Worm (Caenorhabditis elegans): ENCODE results near the gene C31A11.13.
A peak's percentile ranks its signal among the peaks of the same experiment; 100 is the strongest.

C31A11.13 gene

DNA sequence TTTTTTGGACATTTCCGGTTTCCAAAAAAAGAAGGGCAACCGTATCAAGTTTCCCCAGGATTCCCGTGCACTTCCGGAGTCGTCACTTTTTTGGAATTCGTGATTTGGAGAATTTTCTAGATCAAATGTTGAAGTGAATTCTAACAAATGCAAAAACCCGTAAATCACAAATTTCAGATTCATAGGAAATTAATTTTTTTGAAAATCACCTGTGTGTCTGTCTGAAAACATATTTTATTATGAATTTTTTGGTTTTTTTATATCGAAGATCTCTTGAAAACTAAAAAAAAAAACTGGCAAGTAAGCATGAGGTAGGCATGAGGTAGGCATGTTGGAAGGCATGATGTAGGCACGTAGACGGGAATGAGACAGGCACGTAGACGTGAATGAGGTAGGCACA is 47.7 kb upstream of the C31A11.13 start:
- TF ChIP-seq aly-2 (tag; optimal IDR thresholded peaks at IDR 0.05) (no peak), zag-1 (tag; optimal IDR thresholded peaks at IDR 0.05) (no peak), nhr-23 (tag; optimal IDR thresholded peaks at IDR 0.05) (no peak), mml-1 (tag; optimal IDR thresholded peaks at IDR 0.05) (no peak), R02D3.7 (tag; optimal IDR thresholded peaks at IDR 0.05) (no peak), sea-2 (GFP tag; optimal IDR thresholded peaks at IDR 0.05) (no peak), nhr-12 (tag; optimal IDR thresholded peaks at IDR 0.05) (no peak)

DNA sequence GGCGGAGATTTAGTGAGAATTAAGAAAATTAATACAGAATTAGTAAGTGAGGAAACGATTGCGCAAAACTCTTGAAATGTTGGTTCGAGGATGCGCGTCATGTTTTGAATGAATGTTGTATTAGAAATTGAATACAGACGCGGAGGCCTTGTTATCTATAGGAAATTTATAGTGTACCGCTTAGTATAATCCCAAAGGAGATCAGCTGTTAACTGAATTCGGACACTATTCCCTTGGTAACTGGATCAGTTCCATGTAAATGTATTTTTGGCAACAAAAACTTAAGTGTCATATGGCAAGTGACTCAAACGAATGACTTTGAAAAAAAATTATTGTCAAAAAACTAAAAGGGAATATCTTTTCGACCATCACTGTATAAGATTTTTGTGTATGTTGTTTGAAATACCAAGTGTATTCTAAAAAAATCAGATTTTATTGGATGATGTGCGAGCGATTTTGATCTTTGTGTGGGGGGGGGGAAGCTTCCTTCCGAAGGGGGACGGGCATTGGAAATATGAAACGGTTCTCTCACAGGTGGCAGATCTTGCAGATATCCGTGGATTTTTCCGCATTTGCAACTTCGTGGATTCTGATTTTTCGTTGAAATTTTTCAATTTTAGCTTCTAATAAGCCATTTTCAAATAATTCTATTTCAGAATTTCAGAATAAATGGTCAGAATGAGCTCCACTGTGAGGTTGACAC is 44.2 kb upstream of the C31A11.13 start, which contains the start of the genes W08G11.5 and W08G11.1:
W08G11.5 (minus strand) TSS at position 101 of the 703 bp plus-strand sequence.
W08G11.1 (plus strand) TSS at position 653 of the 703 bp plus-strand sequence.
- TF ChIP-seq lin-39 (tag; optimal IDR thresholded peaks at IDR 0.05): no peak
- TF ChIP-seq lsy-12 (tag; optimal IDR thresholded peaks at IDR 0.05): no peak
- no peak for TF ChIP-seq nhr-237 (tag; optimal IDR thresholded peaks at IDR 0.05)
- TF ChIP-seq nhr-23 (tag; optimal IDR thresholded peaks at IDR 0.05): no peak
- no peak for TF ChIP-seq unc-62 (GFP tag; optimal IDR thresholded peaks at IDR 0.05)
- no peak for TF ChIP-seq sea-2 (GFP tag; optimal IDR thresholded peaks at IDR 0.05)
- no peak for TF ChIP-seq R02D3.7 (tag; optimal IDR thresholded peaks at IDR 0.05)
- TF ChIP-seq eor-1 (tag; optimal IDR thresholded peaks at IDR 0.05): no peak
- TF ChIP-seq elt-3 (tag; optimal IDR thresholded peaks at IDR 0.05): no peak
- no peak for TF ChIP-seq egl-27 (tag; optimal IDR thresholded peaks at IDR 0.05)
- no peak for TF ChIP-seq ZK546.5 (tag; optimal IDR thresholded peaks at IDR 0.05)
- no peak for TF ChIP-seq pha-4 (tag; optimal IDR thresholded peaks at IDR 0.05)
- TF ChIP-seq fkh-10 (GFP tag; optimal IDR thresholded peaks at IDR 0.05): no peak
- TF ChIP-seq fkh-2 (tag; optimal IDR thresholded peaks at IDR 0.05): no peak
- no peak for TF ChIP-seq nhr-25 (tag; optimal IDR thresholded peaks at IDR 0.05)
- TF ChIP-seq egl-5 (tag; optimal IDR thresholded peaks at IDR 0.05): no peak

DNA sequence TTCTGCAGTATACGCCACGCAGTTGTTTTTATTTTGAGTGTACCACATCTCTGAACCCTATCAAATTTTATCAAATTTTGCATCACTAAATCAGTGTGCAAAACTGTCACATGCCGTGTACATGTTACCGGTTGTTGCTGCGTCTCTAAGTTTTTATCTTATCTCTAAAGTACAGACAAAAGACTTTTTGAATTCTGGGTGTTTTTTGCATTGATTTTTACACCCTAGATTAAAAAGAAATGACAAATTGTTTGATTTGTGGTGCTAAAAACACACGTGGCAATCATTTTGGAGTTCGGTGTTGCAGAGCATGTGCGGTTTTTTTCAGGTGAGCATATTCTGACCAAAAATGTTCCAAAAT is 39.9 kb upstream of the C31A11.13 start, which contains the start of gene nhr-193:
nhr-193 (plus strand) TSS at position 51 of the 361 bp plus-strand sequence.
- TF ChIP-seq pqm-1 (tag; optimal IDR thresholded peaks at IDR 0.05): peak; percentile 88
- TF ChIP-seq elt-2 (tag; optimal IDR thresholded peaks at IDR 0.05): peak; percentile 74
- TF ChIP-seq elt-3 (tag; optimal IDR thresholded peaks at IDR 0.05): no peak
- peak; percentile 6 for TF ChIP-seq jun-1 (tag; optimal IDR thresholded peaks at IDR 0.05)
- no peak for TF ChIP-seq egl-27 (tag; optimal IDR thresholded peaks at IDR 0.05)

DNA sequence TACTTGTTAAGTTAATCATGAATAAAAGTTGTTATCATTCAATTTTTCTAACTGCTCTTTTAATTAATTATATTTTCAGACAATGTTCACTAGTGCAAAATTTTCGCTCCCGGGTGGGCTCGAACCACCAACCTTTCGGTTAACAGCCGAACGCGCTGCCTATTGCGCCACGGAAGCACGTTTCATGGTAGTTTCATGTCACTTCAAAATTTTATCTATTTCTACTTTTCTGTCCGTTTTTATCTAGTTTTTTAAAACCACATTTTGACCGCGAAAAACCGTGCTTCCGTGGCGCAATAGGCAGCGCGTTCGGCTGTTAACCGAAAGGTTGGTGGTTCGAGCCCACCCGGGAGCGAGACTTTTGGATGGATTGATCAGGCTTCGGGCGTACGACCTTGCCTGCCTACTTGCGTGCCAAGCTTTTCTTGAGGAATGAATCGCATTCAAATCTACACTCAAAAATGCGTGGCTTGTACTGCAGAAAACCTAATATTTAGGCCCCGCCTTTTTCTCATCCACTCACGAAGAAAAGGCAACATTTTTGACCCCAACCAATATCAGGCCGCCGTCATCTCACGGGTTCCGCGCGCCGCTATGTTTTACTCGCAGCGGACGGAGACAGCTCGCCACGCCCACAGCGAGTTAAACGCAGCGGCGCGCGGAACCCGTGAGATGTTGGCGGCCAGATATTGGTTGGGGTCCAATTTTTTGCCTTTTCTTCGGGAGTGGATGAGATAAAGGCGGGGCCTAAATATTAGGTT is 39.3 kb upstream of the C31A11.13 start:
- peak; percentile 25 for TF ChIP-seq elt-2 (tag; optimal IDR thresholded peaks at IDR 0.05)

DNA sequence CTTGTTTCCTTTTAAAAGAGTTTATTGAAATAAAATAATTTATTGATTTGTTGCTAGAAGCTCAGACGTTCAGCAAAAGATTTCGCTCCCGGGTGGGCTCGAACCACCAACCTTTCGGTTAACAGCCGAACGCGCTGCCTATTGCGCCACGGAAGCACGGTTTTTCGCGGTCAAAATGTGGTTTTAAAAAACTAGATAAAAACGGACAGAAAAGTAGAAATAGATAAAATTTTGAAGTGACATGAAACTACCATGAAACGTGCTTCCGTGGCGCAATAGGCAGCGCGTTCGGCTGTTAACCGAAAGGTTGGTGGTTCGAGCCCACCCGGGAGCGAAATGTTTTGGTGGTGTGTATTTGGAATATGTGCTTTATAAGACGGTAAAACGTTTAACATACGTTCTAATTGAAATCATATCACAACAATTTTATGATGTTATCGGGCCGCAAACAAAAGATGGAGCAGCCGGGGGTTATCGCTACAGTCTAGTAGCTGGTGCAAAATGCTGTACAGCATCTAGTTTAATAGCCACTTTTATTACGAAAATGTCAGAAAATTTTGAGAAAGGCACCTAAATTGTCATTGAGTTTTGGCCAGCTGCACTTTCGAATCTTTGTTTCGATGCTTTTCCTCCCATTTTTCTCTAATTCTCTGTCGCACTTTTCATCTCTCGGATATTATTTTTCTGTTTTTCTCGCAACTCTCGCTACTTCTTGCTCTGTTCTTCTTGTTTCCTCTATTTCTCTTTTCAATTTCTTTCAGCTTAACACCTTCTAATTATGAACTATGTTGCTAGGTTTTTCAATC is 36.1 kb upstream of the C31A11.13 start, which contains the start of gene slc-9B.2:
slc-9B.2 (plus strand) TSS at position 756 of the 806 bp plus-strand sequence.
- peak; percentile 66 for TF ChIP-seq elt-2 (tag; optimal IDR thresholded peaks at IDR 0.05)
- peak; percentile 18 for TF ChIP-seq nfya-1 (tag; optimal IDR thresholded peaks at IDR 0.05; ENCODE audit: insufficient read depth)

DNA sequence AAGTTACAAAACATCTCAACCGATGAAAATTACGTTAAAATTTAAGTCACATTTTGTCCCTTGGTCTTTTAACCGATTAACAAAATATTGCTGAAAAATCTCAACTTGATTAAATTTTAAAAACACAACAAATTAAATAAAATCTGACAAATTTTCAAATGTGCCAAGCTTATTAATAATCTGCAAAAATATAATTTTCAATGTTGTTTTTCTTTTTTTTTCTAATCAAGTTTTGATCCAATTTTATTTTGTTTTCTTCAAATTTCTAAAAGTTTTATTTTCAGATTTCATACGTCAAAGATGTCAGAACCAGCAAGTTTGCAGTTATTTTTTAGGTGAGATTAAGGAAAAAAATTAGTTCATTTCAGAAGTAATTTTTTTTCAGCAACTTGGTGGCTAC is 34.0 kb upstream of the C31A11.13 start, which contains the start of gene srw-87:
srw-87 (plus strand) TSS at position 301 of the 400 bp plus-strand sequence.
- TF ChIP-seq mml-1 (tag; optimal IDR thresholded peaks at IDR 0.05) (no peak), fkh-2 (tag; optimal IDR thresholded peaks at IDR 0.05) (no peak), ama-1 (optimal IDR thresholded peaks at IDR 0.05) (no peak), hmg-11 (tag; optimal IDR thresholded peaks at IDR 0.05) (no peak), sea-2 (GFP tag; optimal IDR thresholded peaks at IDR 0.05) (no peak), elt-1 (tag; optimal IDR thresholded peaks at IDR 0.05) (no peak), nhr-76 (tag; optimal IDR thresholded peaks at IDR 0.05) (no peak), ceh-28 (tag; optimal IDR thresholded peaks at IDR 0.05) (no peak), ceh-82 (tag; optimal IDR thresholded peaks at IDR 0.05) (no peak)
